Fruit fly (Drosophila melanogaster) whole organism, embryonic: Measurements from ENCODE around the gene Hph.

Experiments used
- ATbp ChIP-seq: fragments of 200-800 bp; sonication (Bioruptor generic); optimal IDR thresholded peaks from 2 replicates; lab custom pipeline; 2017; ENCODE audit warnings: missing biosample characterization, mild to moderate bottlenecking, missing genetic modification characterization, missing genetic modification reagents
- Awh ChIP-seq: fragments of 200-800 bp; sonication (Bioruptor generic); IDR thresholded peaks from 2 replicates; pipeline ENCODE4, ENCODE4 v1.3.6; 2022; ENCODE audit warnings: missing biosample characterization, missing genetic modification characterization
- B-H1 ChIP-seq: fragments of 200-800 bp; sonication (Bioruptor generic); IDR thresholded peaks from 3 replicates; pipeline ENCODE4 v1.3.6; 2022; ENCODE audit warnings: missing biosample characterization, missing genetic modification characterization
- CG30020 ChIP-seq: fragments of 200-800 bp; optimal IDR thresholded peaks from 2 replicates; lab custom pipeline; 2019; ENCODE audit warnings: missing biosample characterization, mild to moderate bottlenecking, missing genetic modification characterization, moderate library complexity
- CG30403 ChIP-seq: fragments of 200-800 bp; sonication (Bioruptor generic); optimal IDR thresholded peaks from 3 replicates; lab custom pipeline; 2016; ENCODE audit warnings: missing biosample characterization, missing genetic modification characterization
- CG3065 ChIP-seq: fragments of 200-800 bp; sonication (Bioruptor generic); optimal IDR thresholded peaks from 2 replicates; lab custom pipeline; 2016; ENCODE audit warnings: missing biosample characterization, missing genetic modification characterization
- CG34422 ChIP-seq: fragments of 200-800 bp; sonication (Bioruptor generic); IDR thresholded peaks from 3 replicates; pipeline ENCODE4 v1.3.6; 2022; ENCODE audit warnings: missing biosample characterization, missing genetic modification characterization
- CG7786 ChIP-seq: fragments of 200-800 bp; sonication (Bioruptor generic); optimal IDR thresholded peaks from 2 replicates; lab custom pipeline; 2016; ENCODE audit warnings: missing biosample characterization, missing genetic modification characterization
- CG8478 ChIP-seq: fragments of >200 bp; optimal IDR thresholded peaks from 2 replicates; lab custom pipeline; 2018
- CG9215 ChIP-seq: fragments of 200-800 bp; sonication (Bioruptor generic); IDR thresholded peaks from 2 replicates; pipeline ENCODE4 v1.3.6; 2022; ENCODE audit warnings: missing biosample characterization, missing genetic modification characterization
- CG9932 ChIP-seq: fragments of 200-800 bp; sonication (Bioruptor generic); IDR thresholded peaks from 2 replicates; pipeline ENCODE4 v1.3.6; 2022; ENCODE audit warnings: missing biosample characterization, missing genetic modification characterization
- Dek ChIP-seq: fragments of 200-800 bp; sonication (Bioruptor generic); optimal IDR thresholded peaks from 3 replicates; lab custom pipeline; 2019; ENCODE audit warnings: missing biosample characterization, mild to moderate bottlenecking, missing genetic modification characterization, moderate library complexity
- Dip3 ChIP-seq: fragments of 200-800 bp; sonication (Bioruptor generic); optimal IDR thresholded peaks from 3 replicates; lab custom pipeline; 2016; ENCODE audit warnings: missing biosample characterization, missing genetic modification characterization
- Doc3 ChIP-seq: fragments of 200-800 bp; sonication (Bioruptor generic); IDR thresholded peaks from 3 replicates; pipeline ENCODE4 v1.3.6; 2022; ENCODE audit warnings: missing biosample characterization, missing genetic modification characterization; ENCODE audit not compliant: partially characterized antibody
- Drgx ChIP-seq: fragments of 200-800 bp; sonication (Bioruptor generic); IDR thresholded peaks from 2 replicates; pipeline ENCODE4 v1.3.6; 2022; ENCODE audit warnings: missing biosample characterization, missing genetic modification characterization
- Eip74EF ChIP-seq, 2 experiments: fragments of 200-800 bp in 1 of 2; fragments of >200 bp in 1 of 2; sonication (Bioruptor generic) in 1 of 2; optimal IDR thresholded peaks; 2 replicates each; lab custom pipeline; 2017 to 2019; ENCODE audit warnings: missing biosample characterization in 2 of 2, missing genetic modification characterization in 2 of 2, mild to moderate bottlenecking in 1 of 2, moderate library complexity in 1 of 2
- Gug ChIP-seq: fragments of 200-800 bp; sonication (Bioruptor generic); IDR thresholded peaks from 4 replicates; pipeline ENCODE4 v1.3.6; 2022; ENCODE audit warnings: missing biosample characterization, missing genetic modification characterization
- HLH4C ChIP-seq: fragments of 200-800 bp; sonication (Bioruptor generic); IDR thresholded peaks from 3 replicates; pipeline ENCODE4 v1.3.6; 2022; ENCODE audit warnings: missing biosample characterization, missing genetic modification characterization; ENCODE audit not compliant: partially characterized antibody
- Hr78 ChIP-seq, 2 experiments: fragments of 200-800 bp in 1 of 2; fragments of >200 bp in 1 of 2; sonication (Bioruptor generic) in 1 of 2; optimal IDR thresholded peaks; 2 replicates each; lab custom pipeline; 2017 to 2019; ENCODE audit warnings: missing biosample characterization in 2 of 2, missing genetic modification characterization in 2 of 2, mild to moderate bottlenecking in 1 of 2, moderate library complexity in 1 of 2
- MBD-R2 ChIP-seq: fragments of 200-800 bp; sonication (Bioruptor generic); IDR thresholded peaks from 2 replicates; pipeline ENCODE4 v1.3.6; 2022; ENCODE audit warnings: missing biosample characterization, missing genetic modification characterization
- Meics ChIP-seq: fragments of 200-800 bp; sonication (Bioruptor generic); optimal IDR thresholded peaks from 2 replicates; lab custom pipeline; 2017; ENCODE audit warnings: missing biosample characterization, mild to moderate bottlenecking, missing genetic modification characterization
- Mes4 ChIP-seq: fragments of 200-800 bp; sonication (Bioruptor generic); optimal IDR thresholded peaks from 2 replicates; lab custom pipeline; 2016; ENCODE audit warnings: missing biosample characterization, missing genetic modification characterization
- NC2α ChIP-seq: fragments of 200-800 bp; sonication (Bioruptor generic); optimal IDR thresholded peaks from 2 replicates; lab custom pipeline; 2016; ENCODE audit warnings: missing biosample characterization, missing genetic modification characterization
- Nf-YA ChIP-seq: fragments of 200-800 bp; sonication (Bioruptor generic); IDR thresholded peaks from 2 replicates; pipeline ENCODE4 v1.3.6; 2022; ENCODE audit warnings: missing biosample characterization, missing genetic modification characterization
- Nf-YC ChIP-seq: fragments of 200-800 bp; optimal IDR thresholded peaks from 3 replicates; lab custom pipeline; 2019; ENCODE audit warnings: missing biosample characterization, mild to moderate bottlenecking, missing genetic modification characterization, moderate library complexity
- Tbp ChIP-seq: fragments of >200 bp; optimal IDR thresholded peaks from 2 replicates; lab custom pipeline; 2018; ENCODE audit warnings: missing biosample characterization, missing genetic modification characterization
- ac ChIP-seq: fragments of 200-800 bp; sonication (Bioruptor generic); optimal IDR thresholded peaks from 3 replicates; lab custom pipeline; 2017; ENCODE audit warnings: missing biosample characterization, mild to moderate bottlenecking, missing genetic modification characterization
- dysf ChIP-seq: fragments of 200-800 bp; sonication (Bioruptor generic); IDR thresholded peaks from 3 replicates; pipeline ENCODE4 v1.3.6; 2022; ENCODE audit warnings: missing biosample characterization, missing genetic modification characterization
- fd3F ChIP-seq: fragments of 200-800 bp; sonication (Bioruptor generic); optimal IDR thresholded peaks from 2 replicates; lab custom pipeline; 2018; ENCODE audit warnings: missing biosample characterization, mild to moderate bottlenecking, missing genetic modification characterization, moderate library complexity
- fu2 ChIP-seq: fragments of 200-800 bp; sonication (Bioruptor generic); optimal IDR thresholded peaks from 2 replicates; lab custom pipeline; 2016; ENCODE audit warnings: missing biosample characterization, missing genetic modification characterization
- gce ChIP-seq: fragments of 200-800 bp; sonication (Bioruptor generic); IDR thresholded peaks from 3 replicates; pipeline ENCODE4 v1.3.6; 2022; ENCODE audit warnings: missing biosample characterization, missing genetic modification characterization
- gem ChIP-seq: fragments of 200-800 bp; sonication (Bioruptor generic); optimal IDR thresholded peaks from 2 replicates; lab custom pipeline; 2019; ENCODE audit warnings: missing biosample characterization, mild to moderate bottlenecking, missing genetic modification characterization, moderate library complexity
- hkb ChIP-seq, 2 experiments: fragments of 200-800 bp in 1 of 2; fragments of >200 bp in 1 of 2; sonication (Bioruptor generic) in 1 of 2; IDR thresholded peaks in 1 of 2; optimal IDR thresholded peaks in 1 of 2; 2 replicates each; pipeline versions ENCODE4 v1.3.6 to Lab custom; 2017 to 2022; ENCODE audit warnings: missing biosample characterization in 1 of 2, missing genetic modification characterization in 1 of 2
- ind ChIP-seq: fragments of 200-800 bp; sonication (Bioruptor generic); optimal IDR thresholded peaks from 3 replicates; lab custom pipeline; 2016; ENCODE audit warnings: missing biosample characterization, missing genetic modification characterization
- inv ChIP-seq: fragments of 200-800 bp; sonication (Bioruptor generic); IDR thresholded peaks from 2 replicates; pipeline ENCODE4 v1.3.6; 2022; ENCODE audit warnings: missing biosample characterization, missing genetic modification characterization; ENCODE audit not compliant: partially characterized antibody
- jing ChIP-seq: fragments of 200-800 bp; sonication (Bioruptor generic); optimal IDR thresholded peaks from 2 replicates; lab custom pipeline; 2018; ENCODE audit warnings: missing biosample characterization, mild to moderate bottlenecking, missing genetic modification characterization
- odd ChIP-seq: fragments of 200-800 bp; sonication (Bioruptor generic); optimal IDR thresholded peaks from 2 replicates; lab custom pipeline; 2017; ENCODE audit warnings: missing biosample characterization, mild to moderate bottlenecking, missing genetic modification characterization
- otp ChIP-seq: fragments of 200-800 bp; sonication (Bioruptor generic); IDR thresholded peaks from 3 replicates; pipeline ENCODE4, ENCODE4 v1.3.6; 2022; ENCODE audit warnings: missing biosample characterization, missing genetic modification characterization
- ro ChIP-seq: fragments of 200-800 bp; sonication (Bioruptor generic); IDR thresholded peaks from 2 replicates; pipeline ENCODE4 v1.3.6; 2022; ENCODE audit warnings: missing biosample characterization, missing genetic modification characterization
- sc ChIP-seq, 3 experiments: fragments of >200 bp in 2 of 3; fragments of 200-800 bp in 1 of 3; sonication (Bioruptor generic) in 1 of 3; optimal IDR thresholded peaks; 2 replicates in 2 of 3; 3 replicates in 1 of 3; lab custom pipeline; 2017; ENCODE audit warnings: mild to moderate bottlenecking in 1 of 3, missing biosample characterization in 1 of 3, missing genetic modification characterization in 1 of 3, missing genetic modification reagents in 1 of 3
- scrt ChIP-seq: fragments of 200-800 bp; sonication (Bioruptor generic); optimal IDR thresholded peaks from 2 replicates; lab custom pipeline; 2018; ENCODE audit warnings: missing biosample characterization, mild to moderate bottlenecking, missing genetic modification characterization, moderate library complexity
- seq ChIP-seq: fragments of 200-800 bp; sonication (Bioruptor generic); IDR thresholded peaks from 2 replicates; pipeline ENCODE4 v1.3.6; 2022; ENCODE audit warnings: missing biosample characterization, missing genetic modification characterization
- sisA ChIP-seq: fragments of 200-800 bp; sonication (Bioruptor generic); IDR thresholded peaks from 2 replicates; pipeline ENCODE4 v1.3.6; 2022; ENCODE audit warnings: missing biosample characterization, missing genetic modification characterization
- tap ChIP-seq: fragments of 200-800 bp; optimal IDR thresholded peaks from 3 replicates; lab custom pipeline; 2019; ENCODE audit warnings: missing biosample characterization, mild to moderate bottlenecking, missing genetic modification characterization, moderate library complexity
- tgo ChIP-seq: fragments of 200-800 bp; sonication (Bioruptor generic); IDR thresholded peaks from 3 replicates; pipeline ENCODE4 v1.3.6; 2022; ENCODE audit warnings: missing biosample characterization, missing genetic modification characterization
- tin ChIP-seq: fragments of 200-800 bp; sonication (Bioruptor generic); optimal IDR thresholded peaks from 3 replicates; lab custom pipeline; 2016; ENCODE audit warnings: missing biosample characterization, missing genetic modification characterization
- unpg ChIP-seq: fragments of 200-800 bp; sonication (Bioruptor generic); optimal IDR thresholded peaks from 3 replicates; lab custom pipeline; 2018; ENCODE audit warnings: missing biosample characterization, mild to moderate bottlenecking, missing genetic modification characterization, moderate library complexity

Gene Hph

dm6 chr3R:5282755-5283359, 26.0 kb downstream of the Hph start (continued):
- TF ChIP-seq CG9932 (GFP tag; lab: Robert Waterston, UW) (peak; percentile 67), ro (GFP tag; lab: Robert Waterston, UW) (no peak), Tbp (GFP tag; lab: Kevin White, UChicago) (no peak), ind (GFP tag; lab: Kevin White, UChicago) (peak; percentile 3), seq (GFP tag; lab: Robert Waterston, UW) (peak; percentile 39; the same call in 1 of the 2 replicates), Drgx (GFP tag; lab: Robert Waterston, UW) (peak; percentile 50; the same call in 1 of the 2 replicates), tgo (peak; percentile 28; the same call in 1 of the 3 replicates), Nf-YA (GFP tag; lab: Robert Waterston, UW) (no peak), HLH4C (GFP tag; lab: Robert Waterston, UW) (peak; percentile 44; the same call in 1 of the 3 replicates), unpg (GFP tag; lab: Kevin White, UChicago) (no peak), CG30020 (tag; lab: Kevin White, UChicago) (no peak), CG8478 (lab: Kevin White, UChicago) (peak; percentile 74), ATbp (no peak), sisA (GFP tag; lab: Robert Waterston, UW) (peak; percentile 32; the same call in 1 of the 2 replicates), inv (peak; percentile 19; the same call in 1 of the 2 replicates), Nf-YC (no peak)
- TF ChIP-seq, all 482 proteins: peak for 112

- peak; percentile 92 for TF ChIP-seq dysf (GFP tag; lab: Robert Waterston, UW)
- TF ChIP-seq NC2α (GFP tag; lab: Kevin White, UChicago) = peak; percentile 78
- TF ChIP-seq Gug (GFP tag; lab: Robert Waterston, UW) = peak; percentile 80
- peak; percentile 90 for TF ChIP-seq CG7786 (GFP tag; lab: Kevin White, UChicago)
- TF ChIP-seq Nf-YC = peak; percentile 86
- peak; percentile 87 for TF ChIP-seq scrt (GFP tag; lab: Kevin White, UChicago)
- peak; percentile 94 for TF ChIP-seq gem
- TF ChIP-seq B-H1 (GFP tag; lab: Robert Waterston, UW) = peak; percentile 57
- peak; percentile 70 for TF ChIP-seq jing (GFP tag; lab: Kevin White, UChicago)
- peak; percentile 52 for TF ChIP-seq CG3065
- peak; percentile 96 for TF ChIP-seq CG30403 (GFP tag; lab: Kevin White, UChicago)
- TF ChIP-seq hkb (optimal IDR thresholded peaks at IDR 0.05; lab: Kevin White, UChicago) = no peak
- TF ChIP-seq hkb (GFP tag; IDR thresholded peaks at IDR 0.05; lab: Robert Waterston, UW) = peak; percentile 76
- peak; percentile 87 for TF ChIP-seq CG9215
- peak; percentile 91 for TF ChIP-seq Dip3 (GFP tag; lab: Kevin White, UChicago)
- TF ChIP-seq fu2 = peak; percentile 89
- TF ChIP-seq Eip74EF (GFP tag; optimal IDR thresholded peaks at IDR 0.05; lab: Kevin White, UChicago) = peak in 1 of 2 experiments; percentile 89
- peak; percentile 88 for TF ChIP-seq fd3F (GFP tag; lab: Kevin White, UChicago)
- no peak; the same call in 1 of the 3 replicates for TF ChIP-seq otp (GFP tag; lab: Robert Waterston, UW)
- peak; percentile 90 for TF ChIP-seq Dek (tag; lab: Kevin White, UChicago)
- TF ChIP-seq gce (GFP tag; lab: Robert Waterston, UW) = 0 out of 3 replicates have a peak, but pooled peaks have one; percentile 60
- TF ChIP-seq Awh (GFP tag; lab: Robert Waterston, UW) = peak; percentile 86
- peak in 1 of 2 experiments; percentile 84 for TF ChIP-seq Hr78 (GFP tag; optimal IDR thresholded peaks at IDR 0.05; lab: Kevin White, UChicago)
- TF ChIP-seq Doc3 (GFP tag; lab: Robert Waterston, UW) = no peak
- TF ChIP-seq Meics (GFP tag; lab: Kevin White, UChicago) = peak; percentile 95
- peak; percentile 48; the same call in 1 of the 2 replicates for TF ChIP-seq MBD-R2 (GFP tag; lab: Robert Waterston, UW)
- TF ChIP-seq tin (GFP tag; lab: Kevin White, UChicago) = peak; percentile 81
- peak; percentile 82 for TF ChIP-seq Mes4
- TF ChIP-seq ac (GFP tag; lab: Kevin White, UChicago) = peak; percentile 11
- TF ChIP-seq odd = peak; percentile 88
- TF ChIP-seq sc (optimal IDR thresholded peaks at IDR 0.05; lab: Kevin White, UChicago) = no peak
- peak; percentile 75 for TF ChIP-seq sc (GFP tag; optimal IDR thresholded peaks at IDR 0.05; lab: Kevin White, UChicago)
- TF ChIP-seq tap (tag; lab: Kevin White, UChicago) = peak; percentile 85
- peak; percentile 90 for TF ChIP-seq CG34422 (GFP tag; lab: Robert Waterston, UW)
Measured at dm6 chr3R:5283360-5283963, 26.6 kb downstream of the Hph start.
